Worm (Caenorhabditis elegans): ENCODE results near the gene K03B8.8.

ce11 chrV:11445375-11445774, 34.6 kb upstream of the K03B8.8 start:
- TF ChIP-seq cog-1 (tag; optimal IDR thresholded peaks at IDR 0.05) (no peak), klf-2 (GFP tag; conservative IDR thresholded peaks at IDR 0.05) (no peak), ref-1 (GFP tag; conservative IDR thresholded peaks at IDR 0.05) (no peak), flt-1 (GFP tag; IDR thresholded peaks at IDR 0.05) (no peak), ztf-29 (GFP tag; IDR thresholded peaks at IDR 0.05) (no peak), ztf-23 (GFP tag; IDR thresholded peaks at IDR 0.05) (no peak), med-1 (GFP tag; optimal IDR thresholded peaks at IDR 0.05; ENCODE audit: insufficient read depth) (no peak), T22C8.4 (GFP tag; IDR thresholded peaks at IDR 0.05) (peak; percentile 41; the same call in 1 of the 2 replicates)
